Worm (Caenorhabditis elegans) whole organism, L2 larva: ENCODE data around the gene tmed-4.

ENCODE experiments used
- C34F6.9 ChIP-seq: fragments of 150-350 bp; optimal IDR thresholded peaks from 2 replicates; lab custom pipeline; 2014; ENCODE audit warnings: missing biosample characterization, missing genetic modification characterization
- R02D3.7 ChIP-seq: fragments of 150-350 bp; optimal IDR thresholded peaks from 2 replicates; lab custom pipeline; 2014; ENCODE audit warnings: missing biosample characterization, missing genetic modification characterization
- Y55F3AM.14 ChIP-seq: fragments of 200-800 bp; sonication (Bioruptor generic); optimal IDR thresholded peaks from 2 replicates; lab custom pipeline; 2018; ENCODE audit warnings: mild to moderate bottlenecking, missing genetic modification characterization, missing compliant biosample characterization
- ZK546.5 ChIP-seq: sonication (generic microtip); optimal IDR thresholded peaks from 2 replicates; lab custom pipeline; 2017; ENCODE audit warnings: missing biosample characterization, missing genetic modification characterization
- alr-1 ChIP-seq: fragments of 150-350 bp; optimal IDR thresholded peaks from 2 replicates; lab custom pipeline; 2014; ENCODE audit warnings: missing biosample characterization, missing genetic modification characterization
- ama-1 ChIP-seq: fragments of 150-350 bp; optimal IDR thresholded peaks from 2 replicates; lab custom pipeline; 2018; ENCODE audit warnings: inconsistent platforms
- blmp-1 ChIP-seq: sonication (generic microtip); optimal IDR thresholded peaks from 2 replicates; lab custom pipeline; 2017; ENCODE audit warnings: missing genetic modification characterization, mild to moderate bottlenecking, missing compliant biosample characterization, antibody characterized with exemption, moderate library complexity; ENCODE audit not compliant: insufficient read depth
- ceh-16 ChIP-seq: fragments of 150-350 bp; optimal IDR thresholded peaks from 2 replicates; lab custom pipeline; 2014; ENCODE audit warnings: missing biosample characterization, missing genetic modification characterization
- ceh-82 ChIP-seq: fragments of 150-350 bp; optimal IDR thresholded peaks from 2 replicates; lab custom pipeline; 2014; ENCODE audit warnings: missing biosample characterization, missing genetic modification characterization
- crh-2 ChIP-seq: sonication (generic microtip); optimal IDR thresholded peaks from 2 replicates; lab custom pipeline; 2017; ENCODE audit warnings: missing biosample characterization, missing genetic modification characterization
- egl-27 ChIP-seq: sonication (generic microtip); optimal IDR thresholded peaks from 3 replicates; lab custom pipeline; 2017; ENCODE audit warnings: missing biosample characterization, missing genetic modification reagents, missing genetic modification characterization
- elt-1 ChIP-seq: fragments of 150-350 bp; optimal IDR thresholded peaks from 2 replicates; lab custom pipeline; 2014; ENCODE audit warnings: missing biosample characterization, missing genetic modification characterization
- elt-3 ChIP-seq: sonication (generic microtip); optimal IDR thresholded peaks from 2 replicates; lab custom pipeline; 2017; ENCODE audit warnings: missing biosample characterization, missing genetic modification characterization
- lin-11 ChIP-seq: fragments of 150-350 bp; sonication (generic microtip); optimal IDR thresholded peaks from 2 replicates; lab custom pipeline; 2014; ENCODE audit warnings: missing biosample characterization, missing genetic modification characterization, inconsistent platforms, mixed read lengths
- lin-13 ChIP-seq: fragments of 150-350 bp; optimal IDR thresholded peaks from 2 replicates; lab custom pipeline; 2014; ENCODE audit warnings: missing biosample characterization, missing genetic modification reagents, missing genetic modification characterization
- mbf-1 ChIP-seq: sonication (generic microtip); optimal IDR thresholded peaks from 2 replicates; lab custom pipeline; 2017; ENCODE audit warnings: missing biosample characterization, missing genetic modification characterization
- mdl-1 ChIP-seq, 2 experiments: fragments of 150-350 bp in 1 of 2; sonication (generic microtip) in 1 of 2; optimal IDR thresholded peaks; 2 replicates each; lab custom pipeline; 2017; ENCODE audit warnings: missing biosample characterization in 2 of 2, missing genetic modification characterization in 2 of 2
- nhr-12 ChIP-seq: fragments of 150-350 bp; optimal IDR thresholded peaks from 2 replicates; lab custom pipeline; 2014; ENCODE audit warnings: missing biosample characterization, missing genetic modification characterization
- nhr-129 ChIP-seq: fragments of 150-350 bp; optimal IDR thresholded peaks from 2 replicates; lab custom pipeline; 2014; ENCODE audit warnings: missing biosample characterization, missing genetic modification characterization
- nhr-21 ChIP-seq: fragments of 150-350 bp; optimal IDR thresholded peaks from 2 replicates; lab custom pipeline; 2014; ENCODE audit warnings: missing biosample characterization, missing genetic modification characterization
- nhr-23 ChIP-seq: fragments of 150-350 bp; optimal IDR thresholded peaks from 2 replicates; lab custom pipeline; 2014; ENCODE audit warnings: missing biosample characterization, missing genetic modification reagents, missing genetic modification characterization
- nhr-237 ChIP-seq: fragments of 150-350 bp; optimal IDR thresholded peaks from 2 replicates; lab custom pipeline; 2014; ENCODE audit warnings: missing biosample characterization, missing genetic modification characterization
- nhr-25 ChIP-seq: fragments of 150-350 bp; sonication (generic microtip); optimal IDR thresholded peaks from 3 replicates; lab custom pipeline; 2014; ENCODE audit warnings: missing biosample characterization, missing genetic modification characterization
- nhr-6 ChIP-seq: fragments of 150-350 bp; optimal IDR thresholded peaks from 2 replicates; lab custom pipeline; 2014; ENCODE audit warnings: missing biosample characterization, missing genetic modification characterization
- nhr-77 ChIP-seq: fragments of 150-350 bp; optimal IDR thresholded peaks from 2 replicates; lab custom pipeline; 2014; ENCODE audit warnings: missing biosample characterization, missing genetic modification characterization
- skn-1 ChIP-seq: sonication (generic microtip); optimal IDR thresholded peaks from 2 replicates; lab custom pipeline; 2017; ENCODE audit warnings: missing biosample characterization, missing genetic modification characterization
- sma-3 ChIP-seq: sonication (generic microtip); optimal IDR thresholded peaks from 2 replicates; lab custom pipeline; 2016; ENCODE audit warnings: missing genetic modification reagents, missing genetic modification characterization, missing compliant biosample characterization
- sma-9 ChIP-seq, 2 experiments: fragments of 150-350 bp in 1 of 2; sonication (generic microtip) in 1 of 2; optimal IDR thresholded peaks; 2 replicates each; lab custom pipeline; 2014 to 2016; ENCODE audit warnings: missing genetic modification characterization in 2 of 2, mild to moderate bottlenecking in 1 of 2, missing biosample characterization in 1 of 2, missing compliant biosample characterization in 1 of 2, missing genetic modification reagents in 1 of 2, moderate library complexity in 1 of 2
- unc-39 ChIP-seq: fragments of 150-350 bp; optimal IDR thresholded peaks from 2 replicates; lab custom pipeline; 2014; ENCODE audit warnings: missing biosample characterization, missing genetic modification characterization
- unc-55 ChIP-seq: fragments of 150-350 bp; sonication (generic microtip); optimal IDR thresholded peaks from 3 replicates; lab custom pipeline; 2014; ENCODE audit warnings: missing biosample characterization, missing genetic modification reagents, missing genetic modification characterization
- unc-62 ChIP-seq: fragments of 150-350 bp; optimal IDR thresholded peaks from 2 replicates; lab custom pipeline; 2014; ENCODE audit warnings: missing biosample characterization, missing genetic modification reagents, missing genetic modification characterization
- zag-1 ChIP-seq: fragments of 150-350 bp; optimal IDR thresholded peaks from 2 replicates; lab custom pipeline; 2014; ENCODE audit warnings: missing biosample characterization, missing genetic modification characterization
- ztf-1 ChIP-seq: fragments of 200-800 bp; sonication (Bioruptor generic); conservative IDR thresholded peaks from 2 replicates; pipeline ENCODE4 v1.3.6; 2022; ENCODE audit warnings: missing genetic modification characterization, missing compliant biosample characterization
- ztf-11 ChIP-seq: sonication (generic microtip); optimal IDR thresholded peaks from 2 replicates; lab custom pipeline; 2017; ENCODE audit warnings: missing biosample characterization, missing genetic modification characterization
- ztf-4 ChIP-seq: fragments of 150-350 bp; optimal IDR thresholded peaks from 2 replicates; lab custom pipeline; 2014; ENCODE audit warnings: missing biosample characterization, missing genetic modification characterization

tmed-4 gene

ce11 chrV:19946529-19946928 is 2.4 kb downstream of the tmed-4 start, which contains the start of gene dhs-24:
Gene dhs-24, minus strand, starts transcription at chrV:19946629.
- no peak for TF ChIP-seq ztf-11 (tag; lab: Kevin White, UChicago)
- no peak for TF ChIP-seq nhr-237
- TF ChIP-seq, all 48 proteins: peak for 0

- TF ChIP-seq nhr-25 (tag; lab: Kevin White, UChicago) (no peak), unc-39 (tag; lab: Kevin White, UChicago) (no peak), mbf-1 (tag; lab: Kevin White, UChicago) (no peak), egl-27 (tag; lab: Kevin White, UChicago) (no peak), unc-55 (GFP tag; lab: Kevin White, UChicago) (no peak), ztf-4 (no peak), nhr-77 (tag; lab: Kevin White, UChicago) (no peak), ztf-1 (GFP tag; lab: Robert Waterston, UW) (no peak), ceh-82 (tag; lab: Kevin White, UChicago) (no peak), elt-3 (no peak), ztf-11 (tag; lab: Kevin White, UChicago) (no peak), unc-62 (no peak), nhr-21 (tag; lab: Kevin White, UChicago) (no peak), nhr-12 (tag; lab: Kevin White, UChicago) (no peak), lin-13 (GFP tag; lab: Kevin White, UChicago) (no peak), crh-2 (tag; lab: Kevin White, UChicago) (no peak), ama-1 (lab: Kevin White, UChicago) (no peak), Y55F3AM.14 (GFP tag; lab: Kevin White, UChicago) (no peak), lin-11 (tag; lab: Kevin White, UChicago) (no peak), R02D3.7 (tag; lab: Kevin White, UChicago) (no peak)
- TF ChIP-seq, all 48 proteins: peak for 0
Measured at ce11 chrV:19936945-19937344, 11.9 kb downstream of the tmed-4 start.

ce11 chrV:19934223-19934622 is 14.7 kb downstream of the tmed-4 start, which contains the start of gene algn-7:
Gene algn-7, minus strand, starts transcription at chrV:19934323.
- TF ChIP-seq zag-1 (tag; lab: Kevin White, UChicago) (no peak), nhr-21 (tag; lab: Kevin White, UChicago) (no peak), unc-62 (no peak), sma-9 (GFP tag; optimal IDR thresholded peaks at IDR 0.05; lab: Kevin White, UChicago) (no peak), sma-9 (tag; optimal IDR thresholded peaks at IDR 0.05; lab: Kevin White, UChicago) (no peak), elt-1 (tag; lab: Kevin White, UChicago) (no peak), C34F6.9 (tag; lab: Kevin White, UChicago) (no peak), nhr-237 (no peak), ZK546.5 (no peak), nhr-129 (tag; lab: Kevin White, UChicago) (no peak)

ce11 chrV:19923924-19924323 is 25.0 kb downstream of the tmed-4 start, which contains the start of gene skr-4:
Gene skr-4, plus strand, starts transcription at chrV:19924224.
- no peak for TF ChIP-seq R02D3.7 (tag; lab: Kevin White, UChicago)
- TF ChIP-seq lin-13 (GFP tag; lab: Kevin White, UChicago): no peak
- TF ChIP-seq nhr-6 (tag; lab: Kevin White, UChicago): no peak
- TF ChIP-seq unc-39 (tag; lab: Kevin White, UChicago): no peak
- TF ChIP-seq egl-27 (tag; lab: Kevin White, UChicago): no peak
- TF ChIP-seq alr-1 (tag; lab: Kevin White, UChicago): no peak
- TF ChIP-seq skn-1 (tag; lab: Kevin White, UChicago): no peak
- TF ChIP-seq ztf-4: no peak
- TF ChIP-seq lin-11 (tag; lab: Kevin White, UChicago): no peak
- no peak for TF ChIP-seq elt-1 (tag; lab: Kevin White, UChicago)
- TF ChIP-seq nhr-23 (tag; lab: Kevin White, UChicago): no peak
- TF ChIP-seq ceh-16 (tag; lab: Kevin White, UChicago): no peak
- no peak for TF ChIP-seq blmp-1 (tag; lab: Kevin White, UChicago)
- TF ChIP-seq sma-3 (GFP tag; lab: Kevin White, UChicago): no peak
- TF ChIP-seq ztf-1 (GFP tag; lab: Robert Waterston, UW): no peak
- no peak for TF ChIP-seq nhr-77 (tag; lab: Kevin White, UChicago)
- TF ChIP-seq nhr-25 (tag; lab: Kevin White, UChicago): no peak
- TF ChIP-seq mdl-1 (tag; optimal IDR thresholded peaks at IDR 0.05; lab: Kevin White, UChicago): no peak
- no peak for TF ChIP-seq unc-55 (GFP tag; lab: Kevin White, UChicago)
- TF ChIP-seq, all 48 proteins: peak for 0
